Worm (Caenorhabditis elegans) whole organism, L4 larva: ENCODE data around the gene C16C8.25.

Source experiments
- T20F7.1 ChIP-seq: fragments of 200-800 bp; sonication (Bioruptor generic); optimal IDR thresholded peaks from 2 replicates; lab custom pipeline; 2018; ENCODE audit warnings: mild to moderate bottlenecking, missing genetic modification characterization, missing compliant biosample characterization
- lir-3 ChIP-seq: sonication (generic microtip); optimal IDR thresholded peaks from 2 replicates; lab custom pipeline; 2016; ENCODE audit warnings: mild to moderate bottlenecking, missing genetic modification characterization, missing compliant biosample characterization

DNA sequence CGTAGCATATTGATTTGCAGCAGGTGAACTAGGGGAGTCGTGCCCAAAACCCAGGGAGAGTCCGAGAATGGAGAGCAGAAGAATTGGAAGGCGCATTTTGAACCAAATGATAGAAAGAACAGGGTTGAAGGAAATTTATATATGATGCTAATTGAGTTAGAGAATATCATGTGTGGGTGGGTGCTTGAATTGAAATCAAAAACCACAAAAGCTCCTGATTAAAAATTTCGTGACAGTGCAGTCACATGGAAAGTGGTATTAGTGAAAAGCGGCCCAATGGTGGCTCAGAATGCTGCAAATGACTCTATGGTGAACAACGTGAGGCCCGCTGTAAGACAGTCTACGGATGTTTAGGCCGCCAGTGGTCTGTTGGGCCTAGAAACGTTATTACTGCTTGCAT, 12.6 kb downstream of the C16C8.25 start, which contains the start of gene C16C8.8:
- TF ChIP-seq lir-3 (no peak), T20F7.1 (GFP tag; lab: Kevin White, UChicago) (no peak)
